Worm (Caenorhabditis elegans) whole organism, L4 larva: ENCODE measurements around the gene ZK1073.2.

Experiments
- D1046.2 ChIP-seq: fragments of 200-800 bp; sonication (Bioruptor generic); IDR thresholded peaks from 2 replicates; pipeline ENCODE4 v1.3.6; 2022; ENCODE audit warnings: missing genetic modification characterization, missing compliant biosample characterization
- F10B5.3 ChIP-seq: sonication (generic microtip); optimal IDR thresholded peaks from 2 replicates; lab custom pipeline; 2016; ENCODE audit warnings: mild to moderate bottlenecking, missing genetic modification characterization, missing compliant biosample characterization
- F26F4.8 ChIP-seq: fragments of 200-800 bp; sonication (Bioruptor generic); conservative IDR thresholded peaks from 2 replicates; pipeline ENCODE4 v1.3.6; 2022; ENCODE audit warnings: missing genetic modification characterization, missing compliant biosample characterization
- F37D6.2 ChIP-seq: sonication (generic microtip); optimal IDR thresholded peaks from 2 replicates; lab custom pipeline; 2016; ENCODE audit warnings: mild to moderate bottlenecking, missing genetic modification characterization, missing compliant biosample characterization
- Y48G9A.11 ChIP-seq: fragments of 200-800 bp; sonication (Bioruptor generic); IDR thresholded peaks from 2 replicates; pipeline ENCODE4 v1.3.6; 2022; ENCODE audit warnings: missing genetic modification reagents, missing genetic modification characterization, missing compliant biosample characterization
- Y5F2A.4 ChIP-seq: fragments of 200-800 bp; sonication (Bioruptor generic); optimal IDR thresholded peaks from 2 replicates; lab custom pipeline; 2018; ENCODE audit warnings: mild to moderate bottlenecking, missing genetic modification characterization, missing compliant biosample characterization
- Y75B8A.6 ChIP-seq: fragments of 200-800 bp; sonication (Bioruptor generic); IDR thresholded peaks from 2 replicates; pipeline ENCODE4 v1.3.6; 2022; ENCODE audit warnings: missing genetic modification reagents, missing genetic modification characterization, missing compliant biosample characterization
- ZK337.2 ChIP-seq: fragments of 200-800 bp; sonication (Bioruptor generic); IDR thresholded peaks from 2 replicates; pipeline ENCODE4 v1.3.6; 2022; ENCODE audit warnings: missing genetic modification reagents, missing genetic modification characterization, missing compliant biosample characterization
- aha-1 ChIP-seq: fragments of 150-350 bp; peaks from one replicate; lab custom pipeline; 2014; ENCODE audit warnings: missing biosample characterization, missing genetic modification characterization
- aly-2 ChIP-seq: sonication (generic microtip); optimal IDR thresholded peaks from 2 replicates; lab custom pipeline; 2018; ENCODE audit warnings: missing biosample characterization, missing genetic modification characterization
- ceh-28 ChIP-seq: fragments of 150-350 bp; optimal IDR thresholded peaks from 2 replicates; lab custom pipeline; 2014; ENCODE audit warnings: missing biosample characterization, missing genetic modification reagents, missing genetic modification characterization
- ceh-32 ChIP-seq: sonication (generic microtip); optimal IDR thresholded peaks from 2 replicates; lab custom pipeline; 2016; ENCODE audit warnings: mild to moderate bottlenecking, missing genetic modification characterization, missing compliant biosample characterization; ENCODE audit not compliant: poor library complexity
- ctbp-1 ChIP-seq: fragments of 200-800 bp; sonication (Bioruptor generic); IDR thresholded peaks from 2 replicates; pipeline ENCODE4 v1.3.6; 2022; ENCODE audit warnings: missing genetic modification reagents, missing genetic modification characterization, missing compliant biosample characterization
- daf-12 ChIP-seq: fragments of 150-350 bp; optimal IDR thresholded peaks from 2 replicates; lab custom pipeline; 2014; ENCODE audit warnings: missing biosample characterization, missing genetic modification reagents, missing genetic modification characterization
- daf-16 ChIP-seq, 3 experiments: sonication (generic microtip); optimal IDR thresholded peaks; 2 replicates each; lab custom pipeline; 2016 to 2017; ENCODE audit warnings: missing genetic modification characterization in 3 of 3, missing genetic modification reagents in 3 of 3, mild to moderate bottlenecking in 2 of 3, missing compliant biosample characterization in 2 of 3, missing biosample characterization in 1 of 3, moderate library complexity in 1 of 3
- daf-19 ChIP-seq: fragments of 200-800 bp; sonication (Bioruptor generic); conservative IDR thresholded peaks from 2 replicates; pipeline ENCODE4 v1.3.6; 2022; ENCODE audit warnings: missing genetic modification characterization, missing compliant biosample characterization
- dmd-9 ChIP-seq: fragments of 200-800 bp; sonication (Bioruptor generic); IDR thresholded peaks from 2 replicates; pipeline ENCODE4 v1.3.6; 2022; ENCODE audit warnings: missing genetic modification reagents, missing genetic modification characterization, missing compliant biosample characterization
- dpl-1 ChIP-seq: fragments of 150-350 bp; optimal IDR thresholded peaks from 2 replicates; lab custom pipeline; 2014; ENCODE audit warnings: missing biosample characterization, missing genetic modification reagents, missing genetic modification characterization
- fos-1 ChIP-seq: fragments of 150-350 bp; optimal IDR thresholded peaks from 2 replicates; lab custom pipeline; 2014; ENCODE audit warnings: missing biosample characterization, missing genetic modification characterization
- hif-1 ChIP-seq, 2 experiments: sonication (generic microtip); optimal IDR thresholded peaks; 2 replicates each; lab custom pipeline; 2016 to 2017; ENCODE audit warnings: missing compliant biosample characterization in 2 of 2, missing genetic modification characterization in 2 of 2, missing genetic modification reagents in 2 of 2, missing genotype in 2 of 2, mild to moderate bottlenecking in 1 of 2
- hlh-11 ChIP-seq: fragments of 200-800 bp; sonication (Bioruptor generic); optimal IDR thresholded peaks from 2 replicates; lab custom pipeline; 2018; ENCODE audit warnings: mild to moderate bottlenecking, missing genetic modification characterization, missing compliant biosample characterization
- hlh-30 ChIP-seq: sonication (generic microtip); optimal IDR thresholded peaks from 2 replicates; lab custom pipeline; 2017; ENCODE audit warnings: antibody characterized with exemption, mild to moderate bottlenecking, missing genetic modification characterization, missing compliant biosample characterization; ENCODE audit not compliant: insufficient read depth
- hmg-1.1 ChIP-seq: fragments of 200-800 bp; sonication (Bioruptor generic); IDR thresholded peaks from 2 replicates; pipeline ENCODE4 v1.3.6; 2022; ENCODE audit warnings: missing genetic modification reagents, missing genetic modification characterization, missing compliant biosample characterization
- jun-1 ChIP-seq: fragments of 150-350 bp; optimal IDR thresholded peaks from 2 replicates; lab custom pipeline; 2014; ENCODE audit warnings: missing biosample characterization, missing genetic modification reagents, missing genetic modification characterization
- lin-1 ChIP-seq: fragments of 200-800 bp; sonication (Bioruptor generic); IDR thresholded peaks from 2 replicates; pipeline ENCODE4 v1.3.6; 2022; ENCODE audit warnings: missing genetic modification reagents, missing genetic modification characterization, missing compliant biosample characterization
- lin-15B ChIP-seq: fragments of 150-350 bp; sonication (generic microtip); optimal IDR thresholded peaks from 3 replicates; lab custom pipeline; 2014; ENCODE audit warnings: missing biosample characterization, missing genetic modification characterization
- lin-29 ChIP-seq: fragments of 200-800 bp; sonication (Bioruptor generic); IDR thresholded peaks from 2 replicates; pipeline ENCODE4 v1.3.6; 2022; ENCODE audit warnings: missing genetic modification reagents, missing genetic modification characterization, missing compliant biosample characterization
- lir-3 ChIP-seq: sonication (generic microtip); optimal IDR thresholded peaks from 2 replicates; lab custom pipeline; 2016; ENCODE audit warnings: mild to moderate bottlenecking, missing genetic modification characterization, missing compliant biosample characterization
- madf-5 ChIP-seq, 2 experiments: fragments of 200-800 bp; sonication (Bioruptor generic); IDR thresholded peaks; 2 replicates each; pipeline ENCODE4 v1.3.6; 2022; ENCODE audit warnings: missing compliant biosample characterization in 2 of 2, missing genetic modification characterization in 2 of 2
- mep-1 ChIP-seq: fragments of 150-350 bp; sonication (generic microtip); optimal IDR thresholded peaks from 3 replicates; lab custom pipeline; 2014; ENCODE audit warnings: missing biosample characterization, missing genetic modification characterization
- mes-2 ChIP-seq: sonication (generic microtip); optimal IDR thresholded peaks from 2 replicates; lab custom pipeline; 2016; ENCODE audit warnings: missing genotype, mild to moderate bottlenecking, missing genetic modification characterization, missing compliant biosample characterization; ENCODE audit not compliant: poor library complexity, severe bottlenecking
- mxl-3 ChIP-seq: fragments of 200-800 bp; sonication (Bioruptor generic); optimal IDR thresholded peaks from 2 replicates; lab custom pipeline; 2018; ENCODE audit warnings: mild to moderate bottlenecking, missing genetic modification characterization, missing compliant biosample characterization
- nhr-11 ChIP-seq: fragments of 150-350 bp; optimal IDR thresholded peaks from 2 replicates; lab custom pipeline; 2014; ENCODE audit warnings: missing biosample characterization, missing genetic modification characterization
- nhr-28 ChIP-seq: fragments of 150-350 bp; optimal IDR thresholded peaks from 2 replicates; lab custom pipeline; 2014; ENCODE audit warnings: missing biosample characterization, missing genetic modification characterization
- nhr-41 ChIP-seq: fragments of 200-800 bp; sonication (Bioruptor generic); IDR thresholded peaks from 2 replicates; pipeline ENCODE4 v1.3.6; 2022; ENCODE audit warnings: missing genetic modification reagents, missing genetic modification characterization, missing compliant biosample characterization
- nhr-48 ChIP-seq: sonication (generic microtip); optimal IDR thresholded peaks from 2 replicates; lab custom pipeline; 2016; ENCODE audit warnings: mild to moderate bottlenecking, missing genetic modification characterization, missing compliant biosample characterization
- nhr-6 ChIP-seq: fragments of 150-350 bp; optimal IDR thresholded peaks from 2 replicates; lab custom pipeline; 2014; ENCODE audit warnings: missing biosample characterization, missing genetic modification characterization
- nhr-77 ChIP-seq: fragments of 150-350 bp; optimal IDR thresholded peaks from 2 replicates; lab custom pipeline; 2014; ENCODE audit warnings: missing biosample characterization, missing genetic modification characterization
- pqm-1 ChIP-seq: sonication (generic microtip); optimal IDR thresholded peaks from 2 replicates; lab custom pipeline; 2017; ENCODE audit warnings: missing biosample characterization, missing genetic modification characterization
- set-16 ChIP-seq: fragments of 200-800 bp; sonication (Bioruptor generic); IDR thresholded peaks from 2 replicates; pipeline ENCODE4 v1.3.6; 2022; ENCODE audit warnings: missing genetic modification reagents, missing genetic modification characterization, missing compliant biosample characterization
- snpc-1.2 ChIP-seq: fragments of 200-800 bp; sonication (Bioruptor generic); IDR thresholded peaks from 2 replicates; pipeline ENCODE4 v1.3.6; 2022; ENCODE audit warnings: missing genetic modification reagents, missing genetic modification characterization, missing compliant biosample characterization
- snpc-4 ChIP-seq: fragments of 150-350 bp; optimal IDR thresholded peaks from 2 replicates; lab custom pipeline; 2014; ENCODE audit warnings: missing biosample characterization, missing genetic modification characterization
- spr-1 ChIP-seq: sonication (generic microtip); optimal IDR thresholded peaks from 2 replicates; lab custom pipeline; 2016; ENCODE audit warnings: mild to moderate bottlenecking, missing genetic modification characterization, missing compliant biosample characterization
- tag-97 ChIP-seq: fragments of 200-800 bp; sonication (Bioruptor generic); IDR thresholded peaks from 2 replicates; pipeline ENCODE4 v1.3.6; 2022; ENCODE audit warnings: missing genetic modification characterization, missing compliant biosample characterization
- unc-39 ChIP-seq: sonication (generic microtip); optimal IDR thresholded peaks from 2 replicates; lab custom pipeline; 2017; ENCODE audit warnings: missing biosample characterization, missing genetic modification characterization
- zag-1 ChIP-seq: fragments of 150-350 bp; optimal IDR thresholded peaks from 2 replicates; lab custom pipeline; 2014; ENCODE audit warnings: missing biosample characterization, missing genetic modification characterization
- zfp-3 ChIP-seq: fragments of 200-800 bp; sonication (Bioruptor generic); conservative IDR thresholded peaks from 2 replicates; pipeline ENCODE4 v1.3.6; 2022; ENCODE audit warnings: missing genetic modification reagents, missing genetic modification characterization, missing compliant biosample characterization

The ZK1073.2 gene

DNA sequence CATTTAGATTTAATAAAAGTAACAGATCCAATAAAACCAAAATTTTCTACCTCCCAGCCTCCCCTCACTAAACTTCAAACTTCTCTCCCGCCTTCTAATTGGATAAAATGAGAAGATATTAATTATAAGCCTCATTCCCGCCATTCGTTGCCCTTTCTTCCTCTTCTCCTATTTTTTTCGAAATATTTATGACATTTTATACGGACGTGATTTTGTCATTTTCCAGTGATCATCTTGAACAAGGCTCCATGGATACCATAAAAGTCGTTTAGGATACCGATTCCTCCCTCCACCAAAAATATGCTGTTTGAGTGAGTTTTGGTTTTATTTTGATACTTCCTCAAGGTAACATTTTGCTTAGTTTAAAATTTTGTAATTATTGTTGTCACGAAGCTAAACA is at the start of gene ZK1073.2:
ZK1073.2 (plus strand) TSS at position 301 of the 400 bp plus-strand sequence.
- TF ChIP-seq nhr-77 (no peak), daf-19 (GFP tag; lab: Robert Waterston, UW) (no peak), hmg-1.1 (GFP tag; lab: Robert Waterston, UW) (no peak), hif-1 (tag; optimal IDR thresholded peaks at IDR 0.05; lab: Kevin White, UChicago) (no peak), zag-1 (no peak), lir-3 (tag; lab: Kevin White, UChicago) (no peak), ZK337.2 (GFP tag; lab: Robert Waterston, UW) (no peak), snpc-1.2 (GFP tag; lab: Robert Waterston, UW) (no peak), lin-29 (GFP tag; lab: Robert Waterston, UW) (no peak), nhr-28 (tag; lab: Kevin White, UChicago) (no peak), dmd-9 (GFP tag; lab: Robert Waterston, UW) (no peak), nhr-48 (tag; lab: Kevin White, UChicago) (no peak), unc-39 (tag; lab: Kevin White, UChicago) (no peak), D1046.2 (GFP tag; lab: Robert Waterston, UW) (no peak), ceh-32 (tag; lab: Kevin White, UChicago) (no peak), mxl-3 (GFP tag; lab: Kevin White, UChicago) (no peak), tag-97 (no peak), mep-1 (no peak), lin-1 (GFP tag; lab: Robert Waterston, UW) (no peak)

ce11 chrX:16055245-16055644 is 48.3 kb upstream of the ZK1073.2 start, which contains the start of gene T27A8.7:
TSS of gene T27A8.7 (plus strand) at chrX:16055545.
- TF ChIP-seq pqm-1 (tag; lab: Kevin White, UChicago): no peak
- no peak for TF ChIP-seq unc-39 (tag; lab: Kevin White, UChicago)

ce11 chrX:16056404-16056803 is 47.1 kb upstream of the ZK1073.2 start:
- TF ChIP-seq hlh-30: peak; percentile 93
- TF ChIP-seq jun-1: peak; percentile 99
- peak; percentile 95 for TF ChIP-seq Y5F2A.4 (GFP tag; lab: Kevin White, UChicago)
- peak; percentile 99 for TF ChIP-seq F37D6.2
- TF ChIP-seq mxl-3 (GFP tag; lab: Kevin White, UChicago): peak; percentile 86
- TF ChIP-seq F10B5.3 (tag; lab: Kevin White, UChicago): peak; percentile 96
- TF ChIP-seq madf-5 (GFP tag; IDR thresholded peaks at IDR 0.05; lab: Robert Waterston, UW): peak; percentile 32 to 84; a peak in 2 of 4 replicates
- TF ChIP-seq lin-15B (tag; lab: Kevin White, UChicago): peak; percentile 7
- peak; percentile 76 for TF ChIP-seq Y75B8A.6 (GFP tag; lab: Robert Waterston, UW)
- TF ChIP-seq ceh-28 (tag; lab: Kevin White, UChicago): peak; percentile 85
- peak; percentile 97 for TF ChIP-seq zfp-3 (GFP tag; lab: Robert Waterston, UW)
- TF ChIP-seq set-16 (GFP tag; lab: Robert Waterston, UW): no peak
- TF ChIP-seq daf-16 (GFP tag; optimal IDR thresholded peaks at IDR 0.05; lab: Kevin White, UChicago): peak; percentile 94 to 99
- peak; percentile 87 for TF ChIP-seq daf-16 (tag; optimal IDR thresholded peaks at IDR 0.05; lab: Kevin White, UChicago)
- peak; percentile 96 for TF ChIP-seq nhr-6 (tag; lab: Kevin White, UChicago)
- peak; percentile 98 for TF ChIP-seq ctbp-1
- peak; percentile 74 to 87 for TF ChIP-seq hif-1 (tag; optimal IDR thresholded peaks at IDR 0.05; lab: Kevin White, UChicago)
- TF ChIP-seq F26F4.8 (GFP tag; lab: Robert Waterston, UW): no peak
- no peak for TF ChIP-seq aly-2 (tag; lab: Kevin White, UChicago)
- TF ChIP-seq fos-1 (tag; lab: Kevin White, UChicago): peak; percentile 89
- TF ChIP-seq mes-2: peak; percentile 96
- TF ChIP-seq tag-97: peak; percentile 65; the same call in 1 of the 2 replicates
- peak; percentile 7 for TF ChIP-seq daf-12 (tag; lab: Kevin White, UChicago)
- peak; percentile 42 for TF ChIP-seq snpc-4 (tag; lab: Kevin White, UChicago)
- peak; percentile 71 for TF ChIP-seq dpl-1 (GFP tag; lab: Kevin White, UChicago)
- peak; percentile 100 for TF ChIP-seq hmg-1.1 (GFP tag; lab: Robert Waterston, UW)
- peak; percentile 97 for TF ChIP-seq nhr-11 (tag; lab: Kevin White, UChicago)
- TF ChIP-seq Y48G9A.11 (GFP tag; lab: Robert Waterston, UW): 0 out of 2 replicates have a peak, but pooled peaks have one; percentile 62
- TF ChIP-seq nhr-41: peak; percentile 47
- peak; percentile 96 for TF ChIP-seq hlh-11 (tag; lab: Kevin White, UChicago)
- peak; percentile 98 for TF ChIP-seq aha-1
- TF ChIP-seq spr-1 (tag; lab: Kevin White, UChicago): peak; percentile 98
